Fruit fly (Drosophila melanogaster) whole organism, wandering third instar larva: ENCODE data around the gene CG6749.

ENCODE experiments used
- CG32264 ChIP-seq: fragments of 200-800 bp; sonication (Bioruptor generic); optimal IDR thresholded peaks from 2 replicates; lab custom pipeline; 2016; ENCODE audit warnings: missing biosample characterization, missing genetic modification characterization
- Dfd ChIP-seq: fragments of >200 bp; optimal IDR thresholded peaks from 2 replicates; lab custom pipeline; 2017; ENCODE audit warnings: missing biosample characterization, missing genetic modification characterization
- Dif ChIP-seq: fragments of 200-275, 200-300 bp; sonication (Bioruptor generic); optimal IDR thresholded peaks from 2 replicates; lab custom pipeline; 2018; ENCODE audit warnings: missing biosample characterization, missing genetic modification characterization; ENCODE audit not compliant: partially characterized antibody
- Mio ChIP-seq: sonication (Bioruptor generic); optimal IDR thresholded peaks from 2 replicates; lab custom pipeline; 2016; ENCODE audit warnings: missing biosample characterization, missing genetic modification characterization
- h ChIP-seq: fragments of 200-800 bp; sonication (Bioruptor generic); optimal IDR thresholded peaks from 3 replicates; lab custom pipeline; 2016; ENCODE audit warnings: missing biosample characterization, mild to moderate bottlenecking, missing genetic modification characterization
- lola ChIP-seq: fragments of >200 bp; optimal IDR thresholded peaks from 2 replicates; lab custom pipeline; 2017; ENCODE audit warnings: missing biosample characterization, missing genetic modification characterization
- pan ChIP-seq: fragments of >200 bp; optimal IDR thresholded peaks from 2 replicates; lab custom pipeline; 2017
- psq ChIP-seq: fragments of 200-800 bp; sonication (Bioruptor generic); optimal IDR thresholded peaks from 3 replicates; lab custom pipeline; 2017; ENCODE audit warnings: missing biosample characterization, mild to moderate bottlenecking, missing genetic modification characterization, moderate library complexity
- rgr ChIP-seq: fragments of 200-800 bp; sonication (Bioruptor generic); optimal IDR thresholded peaks from 3 replicates; lab custom pipeline; 2016; ENCODE audit warnings: missing biosample characterization, mild to moderate bottlenecking, missing genetic modification characterization

DNA sequence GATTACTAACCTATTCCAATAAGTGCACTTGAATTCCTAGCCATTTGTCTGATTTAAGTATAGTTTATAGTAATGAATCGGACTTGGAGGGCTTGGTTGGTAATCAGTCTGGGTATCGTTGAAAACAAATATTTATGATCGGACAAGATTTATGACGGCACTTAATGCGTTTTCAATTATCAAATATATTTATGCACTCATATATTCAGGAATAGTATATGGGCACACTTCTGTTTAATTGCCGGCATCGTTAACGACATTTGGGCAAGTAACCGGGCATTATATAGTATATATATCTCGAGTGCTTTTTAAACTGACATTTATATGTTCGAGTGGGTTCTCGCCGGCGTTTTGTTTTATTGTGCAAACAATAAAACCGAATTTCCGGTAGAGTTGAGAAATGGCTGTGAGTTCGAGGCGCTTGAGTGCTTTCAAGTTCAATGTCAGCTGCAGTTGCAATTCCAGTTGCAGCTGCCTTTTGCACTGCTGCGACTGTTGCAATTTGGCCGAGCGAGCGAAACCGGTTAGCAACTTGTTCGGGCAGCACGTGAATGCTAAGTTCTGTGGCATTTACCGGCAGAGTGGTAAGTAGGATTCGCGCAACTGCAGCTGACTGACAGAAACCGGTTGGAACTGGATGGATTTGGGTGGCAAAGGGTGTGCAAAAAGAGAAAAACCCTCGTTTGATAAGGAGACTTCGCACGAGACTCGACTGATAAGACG lies 34.2 kb upstream of the CG6749 start:
- no peak for TF ChIP-seq pan (lab: Kevin White, UChicago)
- TF ChIP-seq CG32264 (GFP tag; lab: Kevin White, UChicago): no peak
- TF ChIP-seq h (GFP tag; lab: Kevin White, UChicago): no peak
- TF ChIP-seq Mio (GFP tag; lab: Kevin White, UChicago): no peak
- TF ChIP-seq Dif: peak; percentile 23
- no peak for TF ChIP-seq rgr (GFP tag; lab: Kevin White, UChicago)
- TF ChIP-seq lola (GFP tag; lab: Kevin White, UChicago): no peak
- no peak for TF ChIP-seq psq (GFP tag; lab: Kevin White, UChicago)
- no peak for TF ChIP-seq Dfd (GFP tag; lab: Kevin White, UChicago)
